Worm (Caenorhabditis elegans): Measurements from ENCODE around the gene C39E9.7.

C39E9.7 gene

DNA sequence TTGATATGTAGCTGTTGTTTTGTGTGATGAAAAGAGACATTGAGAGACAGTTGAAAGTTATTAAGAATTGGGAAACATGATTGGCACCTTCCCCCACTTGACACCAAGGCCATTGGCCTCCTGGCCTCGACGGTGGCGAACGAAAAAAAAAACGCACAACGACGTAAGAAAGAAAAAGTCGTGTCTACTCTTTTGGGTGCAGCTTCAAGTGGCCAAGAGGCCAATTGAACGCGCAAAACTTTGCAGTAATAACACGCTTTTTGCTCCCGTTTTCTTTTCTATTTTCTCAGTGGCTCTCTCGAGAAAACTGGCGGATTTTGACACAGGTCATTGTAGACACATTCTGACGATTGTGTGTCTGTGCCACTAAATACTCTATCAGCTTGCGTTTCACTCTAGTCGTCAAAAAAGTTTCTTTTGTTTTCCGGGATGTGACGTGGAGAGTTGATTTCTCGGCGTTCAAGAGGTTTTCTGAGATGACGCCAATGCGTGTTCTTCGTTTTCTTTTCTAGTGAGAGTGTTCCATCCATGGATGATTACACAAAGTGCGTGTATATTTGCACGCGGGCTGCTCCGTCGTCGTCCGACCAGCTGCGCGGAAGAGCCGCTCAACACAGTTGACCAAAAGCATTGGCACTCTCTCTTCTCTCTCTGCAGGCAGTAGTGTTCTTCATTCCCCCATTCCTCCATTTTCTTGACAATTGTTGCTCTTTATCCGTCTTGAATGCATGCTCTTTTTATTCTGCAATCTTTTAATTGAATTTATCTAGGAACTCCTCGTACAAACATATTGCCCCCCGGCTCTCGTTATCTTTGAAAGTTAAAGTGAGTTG, 45.8 kb downstream of the C39E9.7 start:
- no peak for TF ChIP-seq dmd-6 (GFP tag; IDR thresholded peaks at IDR 0.05)
- TF ChIP-seq ceh-20 (GFP tag; IDR thresholded peaks at IDR 0.05), result no peak
- TF ChIP-seq lin-29 (GFP tag; IDR thresholded peaks at IDR 0.05), result no peak
- no peak for TF ChIP-seq snpc-1.2 (GFP tag; IDR thresholded peaks at IDR 0.05)
- no peak for TF ChIP-seq ceh-28 (tag; optimal IDR thresholded peaks at IDR 0.05)
- TF ChIP-seq egl-43 (GFP tag; IDR thresholded peaks at IDR 0.05), result no peak
- TF ChIP-seq F37D6.2 (tag; optimal IDR thresholded peaks at IDR 0.05), result no peak
- peak; percentile 52 for TF ChIP-seq aha-1 (tag)
- no peak for TF ChIP-seq T20F7.1 (GFP tag; optimal IDR thresholded peaks at IDR 0.05)
- no peak for TF ChIP-seq snpc-4 (tag; optimal IDR thresholded peaks at IDR 0.05)
- TF ChIP-seq hlh-11 (tag; optimal IDR thresholded peaks at IDR 0.05), result peak; percentile 29
- no peak for TF ChIP-seq F44E2.7 (GFP tag; IDR thresholded peaks at IDR 0.05)
- TF ChIP-seq unc-62 (GFP tag; optimal IDR thresholded peaks at IDR 0.05 in 1 of 2), result peak in 1 of 2 experiments; percentile 85
- TF ChIP-seq unc-62 (tag; optimal IDR thresholded peaks at IDR 0.05), result no peak
- 0 out of 2 replicates have a peak, but pooled peaks have one; percentile 50 for TF ChIP-seq daf-19 (GFP tag; conservative IDR thresholded peaks at IDR 0.05)
- TF ChIP-seq gei-8 (GFP tag; optimal IDR thresholded peaks at IDR 0.05), result no peak
- no peak for TF ChIP-seq cey-2 (tag; optimal IDR thresholded peaks at IDR 0.05; ENCODE audit: borderline replicate concordance, insufficient read depth)
- TF ChIP-seq nhr-25 (tag; optimal IDR thresholded peaks at IDR 0.05; ENCODE audit: borderline replicate concordance, insufficient read depth), result peak; percentile 52
- TF ChIP-seq mxl-2 (GFP tag; conservative IDR thresholded peaks at IDR 0.05), result no peak
- no peak for TF ChIP-seq ceh-82 (tag; optimal IDR thresholded peaks at IDR 0.05)
- no peak for TF ChIP-seq arid-1 (GFP tag; conservative IDR thresholded peaks at IDR 0.05)
- no peak for TF ChIP-seq lsy-2 (tag; optimal IDR thresholded peaks at IDR 0.05)
- no peak for TF ChIP-seq nhr-11 (tag; optimal IDR thresholded peaks at IDR 0.05)
- no peak for TF ChIP-seq pqm-1 (tag; optimal IDR thresholded peaks at IDR 0.05)
- no peak for TF ChIP-seq dmd-9 (GFP tag; IDR thresholded peaks at IDR 0.05)
- TF ChIP-seq nhr-28 (tag; optimal IDR thresholded peaks at IDR 0.05), result peak; percentile 6
- TF ChIP-seq set-16 (GFP tag; IDR thresholded peaks at IDR 0.05), result no peak
- TF ChIP-seq nhr-77 (tag; optimal IDR thresholded peaks at IDR 0.05), result no peak
- TF ChIP-seq nhr-41 (GFP tag; IDR thresholded peaks at IDR 0.05), result no peak
- TF ChIP-seq nhr-111 (GFP tag; optimal IDR thresholded peaks at IDR 0.05), result no peak
- no peak for TF ChIP-seq Y5F2A.4 (GFP tag; optimal IDR thresholded peaks at IDR 0.05)
- TF ChIP-seq fos-1 (tag; optimal IDR thresholded peaks at IDR 0.05), result no peak
- no peak for TF ChIP-seq nhr-237 (tag; optimal IDR thresholded peaks at IDR 0.05)
- no peak for TF ChIP-seq ztf-7 (tag; optimal IDR thresholded peaks at IDR 0.05)

DNA sequence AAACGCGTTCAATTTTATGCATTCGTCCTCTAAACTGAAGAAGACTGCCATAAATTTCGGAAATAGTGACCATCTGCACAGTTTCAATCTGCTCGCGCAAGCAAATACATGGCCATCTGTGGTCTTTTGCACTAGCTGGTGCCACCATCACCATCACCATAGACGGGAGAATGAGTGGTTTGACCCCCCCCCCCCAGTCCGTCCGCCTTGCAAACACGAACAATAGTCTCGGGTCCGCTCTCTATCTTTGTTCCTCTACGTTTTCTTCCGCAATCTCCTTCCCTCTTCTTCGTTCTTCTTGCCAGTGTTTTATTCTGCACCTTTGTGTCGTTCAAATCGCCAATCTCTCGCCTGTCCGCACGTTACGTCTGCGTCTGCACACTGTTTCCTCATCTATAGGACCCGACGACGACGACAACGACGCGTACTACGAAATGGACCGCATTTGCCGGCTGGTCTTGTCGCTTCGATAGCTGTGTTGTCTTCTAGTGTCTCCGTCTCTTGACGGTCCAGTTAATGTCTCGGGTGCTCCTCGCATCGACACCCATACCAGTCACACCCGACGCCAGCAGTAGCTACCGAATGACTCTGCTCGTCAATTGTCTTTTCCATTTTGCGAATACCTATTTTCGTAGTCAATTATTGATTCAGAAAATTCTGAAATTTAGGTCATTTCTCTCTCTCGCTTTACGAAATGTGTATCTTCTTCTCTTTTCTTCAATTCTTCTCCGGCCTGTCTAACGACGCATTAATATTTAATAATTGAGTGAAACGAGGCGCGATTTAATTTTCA, 46.6 kb downstream of the C39E9.7 start:
- TF ChIP-seq duxl-1 (tag; optimal IDR thresholded peaks at IDR 0.05; ENCODE audit: poor library complexity), result no peak
- TF ChIP-seq hlh-11 (tag; optimal IDR thresholded peaks at IDR 0.05), result peak; percentile 51
- peak; percentile 6 for TF ChIP-seq spr-1 (tag; optimal IDR thresholded peaks at IDR 0.05)
- peak; percentile 14 for TF ChIP-seq gei-8 (GFP tag; optimal IDR thresholded peaks at IDR 0.05)
- no peak for TF ChIP-seq ztf-7 (tag; optimal IDR thresholded peaks at IDR 0.05)
- no peak for TF ChIP-seq dmd-8 (GFP tag; IDR thresholded peaks at IDR 0.05)
- no peak for TF ChIP-seq F26F4.8 (GFP tag; conservative IDR thresholded peaks at IDR 0.05)
- TF ChIP-seq pha-4 (GFP tag; IDR thresholded peaks at IDR 0.05), result no peak
- no peak for TF ChIP-seq pha-4 (tag; optimal IDR thresholded peaks at IDR 0.05)
- TF ChIP-seq nhr-10 (tag; optimal IDR thresholded peaks at IDR 0.05), result no peak
- no peak for TF ChIP-seq hif-1 (tag; optimal IDR thresholded peaks at IDR 0.05)
- TF ChIP-seq nhr-28 (tag; optimal IDR thresholded peaks at IDR 0.05), result peak; percentile 22
- TF ChIP-seq vab-7 (GFP tag; IDR thresholded peaks at IDR 0.05), result no peak
- TF ChIP-seq nhr-42 (GFP tag; IDR thresholded peaks at IDR 0.05), result 0 out of 2 replicates have a peak, but pooled peaks have one; percentile 25
- no peak for TF ChIP-seq aly-2 (tag; optimal IDR thresholded peaks at IDR 0.05)
- no peak for TF ChIP-seq spr-3 (GFP tag; optimal IDR thresholded peaks at IDR 0.05)
- no peak for TF ChIP-seq pqm-1 (tag; optimal IDR thresholded peaks at IDR 0.05)
- no peak for TF ChIP-seq fos-1 (tag; optimal IDR thresholded peaks at IDR 0.05)
- peak; percentile 3 for TF ChIP-seq fkh-10 (GFP tag; optimal IDR thresholded peaks at IDR 0.05)
- peak; percentile 43 for TF ChIP-seq mep-1 (tag; optimal IDR thresholded peaks at IDR 0.05)
- no peak for TF ChIP-seq skn-1 (tag; optimal IDR thresholded peaks at IDR 0.05)

All from whole organism, L4 larva.